Worm (Caenorhabditis elegans) whole organism, L3 larva: ENCODE results near the gene qars-1.

Experiments
- ZK546.5 ChIP-seq: sonication (generic microtip); optimal IDR thresholded peaks from 2 replicates; lab custom pipeline; 2017; ENCODE audit warnings: missing biosample characterization, missing genetic modification characterization
- aly-2 ChIP-seq: fragments of 150-350 bp; optimal IDR thresholded peaks from 2 replicates; lab custom pipeline; 2014; ENCODE audit warnings: missing biosample characterization, missing genetic modification characterization
- ama-1 ChIP-seq: fragments of 150-350 bp; optimal IDR thresholded peaks from 2 replicates; lab custom pipeline; 2018
- ceh-28 ChIP-seq: fragments of 150-350 bp; optimal IDR thresholded peaks from 2 replicates; lab custom pipeline; 2014; ENCODE audit warnings: missing biosample characterization, missing genetic modification reagents, missing genetic modification characterization
- ceh-82 ChIP-seq: fragments of 150-350 bp; optimal IDR thresholded peaks from 2 replicates; lab custom pipeline; 2014; ENCODE audit warnings: missing biosample characterization, missing genetic modification characterization
- ceh-9 ChIP-seq: sonication (generic microtip); optimal IDR thresholded peaks from 2 replicates; lab custom pipeline; 2018; ENCODE audit warnings: missing biosample characterization, missing genetic modification characterization
- daf-12 ChIP-seq: fragments of 150-350 bp; optimal IDR thresholded peaks from 2 replicates; lab custom pipeline; 2014; ENCODE audit warnings: missing biosample characterization, missing genetic modification reagents, missing genetic modification characterization
- egl-27 ChIP-seq: sonication (generic microtip); optimal IDR thresholded peaks from 4 replicates; lab custom pipeline; 2017; ENCODE audit warnings: missing biosample characterization, missing genetic modification reagents, missing genetic modification characterization
- egl-5 ChIP-seq: fragments of 150-350 bp; optimal IDR thresholded peaks from 2 replicates; lab custom pipeline; 2017; ENCODE audit warnings: missing biosample characterization, missing genetic modification reagents, missing genetic modification characterization, inconsistent platforms
- elt-1 ChIP-seq: fragments of 150-350 bp; optimal IDR thresholded peaks from 2 replicates; lab custom pipeline; 2014; ENCODE audit warnings: missing biosample characterization, missing genetic modification characterization
- elt-2 ChIP-seq: sonication (generic microtip); optimal IDR thresholded peaks from 2 replicates; lab custom pipeline; 2016; ENCODE audit warnings: missing genetic modification reagents, mild to moderate bottlenecking, missing genetic modification characterization, missing compliant biosample characterization
- elt-3 ChIP-seq, 3 experiments: fragments of 150-350 bp in 1 of 3; sonication (generic microtip) in 2 of 3; optimal IDR thresholded peaks; 2 replicates in 2 of 3; 4 replicates in 1 of 3; lab custom pipeline; 2014 to 2017; ENCODE audit warnings: missing biosample characterization in 3 of 3, missing genetic modification characterization in 3 of 3
- eor-1 ChIP-seq, 2 experiments: fragments of 150-350 bp; optimal IDR thresholded peaks; 2 replicates each; lab custom pipeline; 2014 to 2018; ENCODE audit warnings: missing biosample characterization in 2 of 2, missing genetic modification characterization in 2 of 2
- fkh-10 ChIP-seq: sonication (generic microtip); optimal IDR thresholded peaks from 2 replicates; lab custom pipeline; 2017; ENCODE audit warnings: missing biosample characterization, missing genetic modification reagents, missing genetic modification characterization
- hmg-11 ChIP-seq: sonication (generic microtip); optimal IDR thresholded peaks from 2 replicates; lab custom pipeline; 2016; ENCODE audit warnings: missing genetic modification characterization, missing compliant biosample characterization
- jun-1 ChIP-seq: fragments of 150-350 bp; optimal IDR thresholded peaks from 2 replicates; lab custom pipeline; 2014; ENCODE audit warnings: missing biosample characterization, missing genetic modification reagents, missing genetic modification characterization
- lin-39 ChIP-seq: fragments of 150-350 bp; optimal IDR thresholded peaks from 2 replicates; lab custom pipeline; 2018; ENCODE audit warnings: missing biosample characterization, missing genetic modification reagents, missing genetic modification characterization
- lsy-12 ChIP-seq: sonication (generic microtip); optimal IDR thresholded peaks from 2 replicates; lab custom pipeline; 2016; ENCODE audit warnings: mild to moderate bottlenecking, missing genetic modification characterization, missing compliant biosample characterization
- mdl-1 ChIP-seq: fragments of 150-350 bp; optimal IDR thresholded peaks from 2 replicates; lab custom pipeline; 2014; ENCODE audit warnings: missing biosample characterization, missing genetic modification characterization
- mml-1 ChIP-seq: fragments of 150-350 bp; sonication (generic microtip); optimal IDR thresholded peaks from 3 replicates; lab custom pipeline; 2014; ENCODE audit warnings: missing biosample characterization, missing genetic modification characterization
- nfya-1 ChIP-seq: sonication (generic microtip); optimal IDR thresholded peaks from 2 replicates; lab custom pipeline; 2017; ENCODE audit warnings: missing genetic modification characterization, mild to moderate bottlenecking, missing compliant biosample characterization, antibody characterized with exemption, moderate library complexity; ENCODE audit not compliant: insufficient read depth
- nhr-11 ChIP-seq: fragments of 150-350 bp; optimal IDR thresholded peaks from 2 replicates; lab custom pipeline; 2014; ENCODE audit warnings: missing biosample characterization, missing genetic modification characterization
- nhr-23 ChIP-seq: fragments of 150-350 bp; optimal IDR thresholded peaks from 2 replicates; lab custom pipeline; 2014; ENCODE audit warnings: missing biosample characterization, missing genetic modification reagents, missing genetic modification characterization
- nhr-237 ChIP-seq: fragments of 150-350 bp; optimal IDR thresholded peaks from 2 replicates; lab custom pipeline; 2014; ENCODE audit warnings: missing biosample characterization, missing genetic modification characterization
- nhr-43 ChIP-seq: sonication (generic microtip); optimal IDR thresholded peaks from 2 replicates; lab custom pipeline; 2016; ENCODE audit warnings: mild to moderate bottlenecking, missing genetic modification characterization, missing compliant biosample characterization; ENCODE audit not compliant: poor library complexity, severe bottlenecking
- nhr-67 ChIP-seq: fragments of 150-350 bp; optimal IDR thresholded peaks from 2 replicates; lab custom pipeline; 2014; ENCODE audit warnings: missing biosample characterization, missing genetic modification characterization
- nhr-76 ChIP-seq: fragments of 150-350 bp; sonication (generic microtip); optimal IDR thresholded peaks from 5 replicates; lab custom pipeline; 2014; ENCODE audit warnings: missing biosample characterization, missing genetic modification characterization
- nhr-77 ChIP-seq: fragments of 150-350 bp; optimal IDR thresholded peaks from 2 replicates; lab custom pipeline; 2014; ENCODE audit warnings: missing biosample characterization, missing genetic modification characterization
- sea-2 ChIP-seq: fragments of 150-350 bp; sonication (generic microtip); optimal IDR thresholded peaks from 4 replicates; lab custom pipeline; 2014; ENCODE audit warnings: missing biosample characterization, missing genetic modification reagents, missing genetic modification characterization
- snpc-4 ChIP-seq: fragments of 150-350 bp; optimal IDR thresholded peaks from 2 replicates; lab custom pipeline; 2014; ENCODE audit warnings: missing biosample characterization, missing genetic modification characterization
- tbx-2 ChIP-seq: sonication (generic microtip); optimal IDR thresholded peaks from 2 replicates; lab custom pipeline; 2016; ENCODE audit warnings: mild to moderate bottlenecking, missing genetic modification characterization, missing compliant biosample characterization
- unc-39 ChIP-seq: sonication (generic microtip); optimal IDR thresholded peaks from 4 replicates; lab custom pipeline; 2017; ENCODE audit warnings: missing biosample characterization, missing genetic modification characterization
- unc-62 ChIP-seq: fragments of 150-350 bp; sonication (generic microtip); optimal IDR thresholded peaks from 4 replicates; lab custom pipeline; 2014; ENCODE audit warnings: missing biosample characterization, missing genetic modification reagents, missing genetic modification characterization
- ztf-11 ChIP-seq: fragments of 150-350 bp; optimal IDR thresholded peaks from 2 replicates; lab custom pipeline; 2014; ENCODE audit warnings: missing biosample characterization, missing genetic modification characterization
- ztf-4 ChIP-seq: fragments of 150-350 bp; optimal IDR thresholded peaks from 2 replicates; lab custom pipeline; 2014; ENCODE audit warnings: missing biosample characterization, missing genetic modification characterization

Gene qars-1

ce11 chrIV:14985019-14985418 is 28.0 kb downstream of the qars-1 start:
- TF ChIP-seq ama-1 (lab: Kevin White, UChicago), result peak; percentile 66
- peak; percentile 13 for TF ChIP-seq nfya-1 (tag; lab: Kevin White, UChicago)
- no peak for TF ChIP-seq daf-12
- TF ChIP-seq ztf-11 (tag; lab: Kevin White, UChicago), result no peak
- TF ChIP-seq lsy-12 (tag; lab: Kevin White, UChicago), result no peak
- TF ChIP-seq hmg-11 (tag; lab: Kevin White, UChicago), result no peak
- no peak for TF ChIP-seq aly-2 (tag; lab: Kevin White, UChicago)
- TF ChIP-seq ceh-9, result no peak
- TF ChIP-seq eor-1 (tag; optimal IDR thresholded peaks at IDR 0.05; lab: Kevin White, UChicago), result no peak
- TF ChIP-seq elt-1 (tag; lab: Kevin White, UChicago), result no peak
- TF ChIP-seq elt-2 (tag; lab: Kevin White, UChicago), result no peak
- peak; percentile 74 for TF ChIP-seq snpc-4 (tag; lab: Kevin White, UChicago)
- no peak for TF ChIP-seq sea-2
- no peak for TF ChIP-seq unc-39 (tag; lab: Kevin White, UChicago)
- TF ChIP-seq elt-3 (tag; optimal IDR thresholded peaks at IDR 0.05; lab: Kevin White, UChicago), result peak in 1 of 3 experiments; percentile 32
- peak; percentile 87 for TF ChIP-seq nhr-43 (tag; lab: Kevin White, UChicago)
- no peak for TF ChIP-seq mdl-1
- no peak for TF ChIP-seq nhr-11 (tag; lab: Kevin White, UChicago)
- TF ChIP-seq nhr-67 (tag; lab: Kevin White, UChicago), result no peak

- TF ChIP-seq ztf-11 (tag; lab: Kevin White, UChicago) (no peak), ceh-28 (tag; lab: Kevin White, UChicago) (no peak), elt-1 (tag; lab: Kevin White, UChicago) (no peak), nhr-76 (tag; lab: Kevin White, UChicago) (no peak), jun-1 (tag; lab: Kevin White, UChicago) (no peak), ZK546.5 (tag; lab: Kevin White, UChicago) (no peak), lin-39 (tag; lab: Kevin White, UChicago) (no peak), snpc-4 (tag; lab: Kevin White, UChicago) (no peak), nhr-67 (tag; lab: Kevin White, UChicago) (no peak)
Observed at ce11 chrIV:14981311-14981710, 31.7 kb downstream of the qars-1 start, which contains the start of gene atln-2. Gene atln-2 (plus strand): TSS chrIV:14981611.

DNA sequence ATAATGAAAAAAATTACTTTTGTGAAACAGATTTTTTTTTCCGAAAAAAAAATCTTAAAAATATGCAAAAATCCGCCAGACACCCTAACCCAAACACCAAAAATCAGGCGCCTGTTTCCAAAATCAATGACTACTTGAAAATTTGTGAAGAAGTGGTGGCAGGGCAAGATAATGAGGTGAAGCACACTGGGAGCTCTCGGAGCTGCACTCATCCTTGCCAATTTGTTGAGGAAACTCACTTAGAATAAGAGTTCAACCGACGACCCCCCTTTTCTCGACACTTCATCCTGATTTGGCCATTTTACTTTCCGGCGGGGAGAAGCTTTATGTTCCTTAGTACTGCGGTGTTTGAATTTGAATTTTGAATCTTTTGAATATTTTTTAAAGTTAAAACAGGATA is 34.8 kb downstream of the qars-1 start:
- TF ChIP-seq ceh-82 (tag; lab: Kevin White, UChicago) (no peak), egl-5 (tag; lab: Kevin White, UChicago) (no peak), unc-62 (GFP tag; lab: Kevin White, UChicago) (no peak), elt-2 (tag; lab: Kevin White, UChicago) (no peak), snpc-4 (tag; lab: Kevin White, UChicago) (no peak), fkh-10 (GFP tag; lab: Kevin White, UChicago) (no peak), daf-12 (no peak), nhr-77 (tag; lab: Kevin White, UChicago) (no peak), lsy-12 (tag; lab: Kevin White, UChicago) (no peak), tbx-2 (no peak), lin-39 (tag; lab: Kevin White, UChicago) (no peak), ZK546.5 (tag; lab: Kevin White, UChicago) (no peak), ceh-9 (no peak), ztf-4 (tag; lab: Kevin White, UChicago) (no peak), egl-27 (tag; lab: Kevin White, UChicago) (no peak), jun-1 (tag; lab: Kevin White, UChicago) (no peak), hmg-11 (tag; lab: Kevin White, UChicago) (no peak), ztf-11 (tag; lab: Kevin White, UChicago) (no peak), unc-39 (tag; lab: Kevin White, UChicago) (no peak), ceh-28 (tag; lab: Kevin White, UChicago) (no peak)

- no peak for TF ChIP-seq ztf-11 (tag; lab: Kevin White, UChicago)
- no peak for TF ChIP-seq egl-5 (tag; lab: Kevin White, UChicago)
- TF ChIP-seq nhr-237 (tag; lab: Kevin White, UChicago), result no peak
- no peak for TF ChIP-seq eor-1 (tag; optimal IDR thresholded peaks at IDR 0.05; lab: Kevin White, UChicago)
- TF ChIP-seq mml-1 (tag; lab: Kevin White, UChicago), result no peak
- no peak for TF ChIP-seq nhr-11 (tag; lab: Kevin White, UChicago)
- no peak for TF ChIP-seq nhr-23 (tag; lab: Kevin White, UChicago)
- no peak for TF ChIP-seq nhr-77 (tag; lab: Kevin White, UChicago)
- TF ChIP-seq ceh-28 (tag; lab: Kevin White, UChicago), result no peak
Observed at ce11 chrIV:14960061-14960460, 52.9 kb downstream of the qars-1 start.
